Worm (Caenorhabditis elegans): ENCODE data around the gene trx-3.

DNA sequence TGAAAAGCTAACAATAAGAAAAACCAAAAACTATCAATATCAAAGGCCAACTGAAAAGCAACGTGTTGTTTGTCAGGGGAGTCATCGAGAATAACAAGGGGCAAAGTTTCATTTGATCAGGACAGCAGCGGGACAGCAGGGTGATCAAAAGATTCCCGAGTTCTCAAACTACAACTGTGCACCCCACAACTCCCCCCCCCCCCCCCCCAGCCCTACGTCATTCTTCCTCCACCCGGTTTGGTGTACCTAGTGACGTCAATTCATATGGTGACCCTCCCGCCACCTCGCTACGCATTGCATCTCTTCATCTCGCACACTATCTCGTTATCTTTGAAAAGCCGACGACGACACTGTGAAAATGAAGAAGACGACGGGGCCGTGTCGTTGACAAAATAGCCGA is 13.1 kb upstream of the trx-3 start:
- TF ChIP-seq tab-1 (GFP tag; IDR thresholded peaks at IDR 0.05) (no peak), klf-2 (GFP tag; conservative IDR thresholded peaks at IDR 0.05) (no peak), ztf-29 (GFP tag; IDR thresholded peaks at IDR 0.05) (no peak), ref-1 (GFP tag; conservative IDR thresholded peaks at IDR 0.05) (no peak)
